Worm (Caenorhabditis elegans) whole organism, L4/young adult: Measurements from ENCODE around the gene R04B5.5.

Experiments
- W03F9.2 ChIP-seq: fragments of 150-350 bp; optimal IDR thresholded peaks from 2 replicates; lab custom pipeline; 2014; ENCODE audit warnings: missing biosample characterization, missing genetic modification characterization
- dao-5 ChIP-seq: sonication (generic microtip); optimal IDR thresholded peaks from 2 replicates; lab custom pipeline; 2016; ENCODE audit warnings: missing genotype, missing genetic modification characterization, moderate library complexity, missing compliant biosample characterization
- him-1 ChIP-seq: sonication (generic microtip); optimal IDR thresholded peaks from 2 replicates; lab custom pipeline; 2016; ENCODE audit warnings: missing genotype, missing genetic modification reagents, missing genetic modification characterization, missing compliant biosample characterization

The R04B5.5 gene

ce11 chrV:10070541-10070940, 16.7 kb upstream of the R04B5.5 start, which contains the start of gene nhr-192:
Gene nhr-192 (minus strand): TSS chrV:10070641.
- TF ChIP-seq him-1 (tag; lab: Kevin White, UChicago), result no peak
- no peak for TF ChIP-seq dao-5 (tag; lab: Kevin White, UChicago)
- no peak for TF ChIP-seq W03F9.2

- no peak for TF ChIP-seq dao-5 (tag; lab: Kevin White, UChicago)
- no peak for TF ChIP-seq him-1 (tag; lab: Kevin White, UChicago)
- no peak for TF ChIP-seq W03F9.2
Measured at ce11 chrV:10072721-10073120, 14.6 kb upstream of the R04B5.5 start.

ce11 chrV:10073793-10074192, 13.5 kb upstream of the R04B5.5 start, which contains the start of gene F57A8.6:
Gene F57A8.6 (minus strand): TSS chrV:10073893.
- TF ChIP-seq W03F9.2 (no peak), dao-5 (tag; lab: Kevin White, UChicago) (no peak), him-1 (tag; lab: Kevin White, UChicago) (no peak)

- TF ChIP-seq dao-5 (tag; lab: Kevin White, UChicago), result no peak
- no peak for TF ChIP-seq W03F9.2
- TF ChIP-seq him-1 (tag; lab: Kevin White, UChicago), result no peak
Measured at ce11 chrV:10075441-10075840, 11.8 kb upstream of the R04B5.5 start, which contains the start of gene F57A8.7. Gene F57A8.7 (plus strand): TSS chrV:10075741.

ce11 chrV:10078244-10078643, 9.0 kb upstream of the R04B5.5 start, which contains the start of gene R04B5.1:
Gene R04B5.1 (minus strand): TSS chrV:10078344.
- TF ChIP-seq him-1 (tag; lab: Kevin White, UChicago), result no peak
- TF ChIP-seq dao-5 (tag; lab: Kevin White, UChicago), result no peak
- TF ChIP-seq W03F9.2, result no peak

ce11 chrV:10080905-10081304, 6.4 kb upstream of the R04B5.5 start:
- TF ChIP-seq him-1 (tag; lab: Kevin White, UChicago) (no peak), dao-5 (tag; lab: Kevin White, UChicago) (no peak), W03F9.2 (no peak)

ce11 chrV:10081636-10082035, 5.6 kb upstream of the R04B5.5 start, which contains the start of gene nhr-205:
Gene nhr-205 (minus strand): TSS chrV:10081776.
- TF ChIP-seq dao-5 (tag; lab: Kevin White, UChicago) (no peak), W03F9.2 (no peak), him-1 (tag; lab: Kevin White, UChicago) (no peak)

- TF ChIP-seq him-1 (tag; lab: Kevin White, UChicago), result no peak
- TF ChIP-seq dao-5 (tag; lab: Kevin White, UChicago), result no peak
- TF ChIP-seq W03F9.2, result no peak
Measured at ce11 chrV:10083999-10084468, 3.2 kb upstream of the R04B5.5 start, which contains the start of gene nhr-12. Gene nhr-12 (minus strand): TSS chrV:10084049.

ce11 chrV:10084864-10085263, 2.4 kb upstream of the R04B5.5 start, which contains the start of gene R04B5.6:
Gene R04B5.6 (plus strand): TSS chrV:10085164.
- TF ChIP-seq dao-5 (tag; lab: Kevin White, UChicago) (no peak), him-1 (tag; lab: Kevin White, UChicago) (no peak), W03F9.2 (no peak)

- TF ChIP-seq W03F9.2 (no peak), him-1 (tag; lab: Kevin White, UChicago) (no peak), dao-5 (tag; lab: Kevin White, UChicago) (no peak)
Measured at ce11 chrV:10086141-10086540, 1.1 kb upstream of the R04B5.5 start.

- no peak for TF ChIP-seq him-1 (tag; lab: Kevin White, UChicago)
Measured at ce11 chrV:10090461-10090860, 3.2 kb downstream of the R04B5.5 start, which contains the start of gene R04B5.7. Gene R04B5.7 (minus strand): TSS chrV:10090561.

- TF ChIP-seq W03F9.2 (no peak), him-1 (tag; lab: Kevin White, UChicago) (no peak), dao-5 (tag; lab: Kevin White, UChicago) (no peak)
Measured at ce11 chrV:10091152-10091551, 3.9 kb downstream of the R04B5.5 start, which contains the start of gene R04B5.11. Gene R04B5.11 (minus strand): TSS chrV:10091252.

ce11 chrV:10094374-10094773, 7.1 kb downstream of the R04B5.5 start, which contains the start of gene srd-49:
Gene srd-49 (plus strand): TSS chrV:10094674.
- TF ChIP-seq him-1 (tag; lab: Kevin White, UChicago) (no peak), W03F9.2 (no peak), dao-5 (tag; lab: Kevin White, UChicago) (no peak)

- no peak for TF ChIP-seq W03F9.2
Measured at ce11 chrV:10096932-10097331, 9.7 kb downstream of the R04B5.5 start.

ce11 chrV:10098429-10098828, 11.1 kb downstream of the R04B5.5 start, which contains the start of gene ugt-47:
Gene ugt-47 (minus strand): TSS chrV:10098597.
- TF ChIP-seq him-1 (tag; lab: Kevin White, UChicago) (no peak), dao-5 (tag; lab: Kevin White, UChicago) (no peak), W03F9.2 (no peak)
